Worm (Caenorhabditis elegans) whole organism, young adult: ENCODE measurements around the gene lsm-4.

Experiments used
- F52B5.7 ChIP-seq: sonication (generic microtip); optimal IDR thresholded peaks from 2 replicates; lab custom pipeline; 2016; ENCODE audit warnings: mild to moderate bottlenecking, missing genetic modification characterization, missing compliant biosample characterization
- egrh-3 ChIP-seq: fragments of 200-800 bp; sonication (Bioruptor generic); IDR thresholded peaks from 2 replicates; pipeline ENCODE4 v1.3.6; 2022; ENCODE audit warnings: missing genetic modification reagents, missing genetic modification characterization, missing compliant biosample characterization
- madf-8 ChIP-seq: fragments of 200-800 bp; sonication (Bioruptor generic); conservative IDR thresholded peaks from 2 replicates; pipeline ENCODE4 v1.3.6; 2022; ENCODE audit warnings: missing genetic modification reagents, missing genetic modification characterization, missing compliant biosample characterization

- TF ChIP-seq egrh-3 (GFP tag; lab: Robert Waterston, UW) (no peak), madf-8 (GFP tag; lab: Robert Waterston, UW) (no peak), F52B5.7 (tag; lab: Kevin White, UChicago) (no peak)
Measured at ce11 chrII:7212059-7212458, 40.9 kb downstream of the lsm-4 start, which contains the start of gene E04F6.9.
